Worm (Caenorhabditis elegans) whole organism, midembryonic: Measurements from ENCODE around the gene lips-10.

Source experiments
- T22C8.4 ChIP-seq: fragments of 200-800 bp; sonication (Bioruptor generic); IDR thresholded peaks from 2 replicates; pipeline ENCODE4 v1.3.6; 2022; ENCODE audit warnings: missing genetic modification characterization, missing compliant biosample characterization
- flt-1 ChIP-seq: fragments of 200-800 bp; sonication (Bioruptor generic); IDR thresholded peaks from 2 replicates; pipeline ENCODE4 v1.3.6; 2022; ENCODE audit warnings: missing genetic modification characterization, missing compliant biosample characterization
- klf-2 ChIP-seq: fragments of 200-800 bp; sonication (Bioruptor generic); conservative IDR thresholded peaks from 2 replicates; pipeline ENCODE4 v1.3.6; 2022; ENCODE audit warnings: missing genetic modification reagents, missing genetic modification characterization, missing compliant biosample characterization
- ref-1 ChIP-seq: fragments of 200-800 bp; sonication (Bioruptor generic); conservative IDR thresholded peaks from 2 replicates; pipeline ENCODE4 v1.3.6; 2022; ENCODE audit warnings: missing genetic modification reagents, missing genetic modification characterization, missing compliant biosample characterization
- ztf-23 ChIP-seq: fragments of 200-800 bp; sonication (Bioruptor generic); IDR thresholded peaks from 2 replicates; pipeline ENCODE4 v1.3.6; 2022; ENCODE audit warnings: missing genetic modification reagents, missing genetic modification characterization, missing compliant biosample characterization

DNA sequence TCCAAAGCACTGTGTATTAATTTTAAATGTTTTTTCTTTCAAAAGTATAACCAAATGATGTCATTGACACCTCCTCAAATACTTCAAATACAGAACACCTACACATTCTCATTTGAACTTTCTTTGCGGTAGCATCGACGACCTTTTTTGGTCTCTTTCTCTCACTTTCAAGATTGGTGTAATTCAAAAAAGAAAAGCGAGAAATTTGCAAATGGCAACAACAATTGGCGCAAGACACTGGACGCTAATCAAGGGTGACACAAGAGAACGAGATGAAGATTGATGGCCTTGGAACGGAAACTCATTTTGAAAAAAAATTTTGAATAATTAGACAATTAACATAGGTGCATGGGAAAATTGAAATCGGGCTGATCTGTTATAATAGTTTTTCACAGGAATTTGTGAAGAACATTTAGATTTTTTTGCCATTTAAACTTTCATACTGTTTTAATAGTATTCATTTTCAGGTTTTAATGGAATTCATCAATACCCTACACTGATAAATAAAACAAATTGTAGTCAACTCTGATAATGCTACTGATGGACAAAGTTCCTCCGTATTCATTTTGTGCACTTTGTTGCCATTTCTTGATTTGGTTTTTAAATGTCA lies 21.8 kb upstream of the lips-10 start, which contains the start of gene fdgt-2:
- TF ChIP-seq ztf-23 (GFP tag; lab: Robert Waterston, UW) (no peak), T22C8.4 (GFP tag; lab: Robert Waterston, UW) (no peak), ref-1 (no peak), klf-2 (GFP tag; lab: Robert Waterston, UW) (no peak), flt-1 (GFP tag; lab: Robert Waterston, UW) (no peak)
